Worm (Caenorhabditis elegans) whole organism, late embryonic: ENCODE measurements around the gene ckb-2.

ENCODE experiments used
- ceh-30 ChIP-seq: fragments of 150-350 bp; optimal IDR thresholded peaks from 2 replicates; lab custom pipeline; 2014; ENCODE audit warnings: missing biosample characterization, missing genetic modification characterization
- ceh-45 ChIP-seq: fragments of 200-800 bp; sonication (Bioruptor generic); IDR thresholded peaks from 2 replicates; pipeline ENCODE4 v1.3.6; 2022; ENCODE audit warnings: missing genetic modification reagents, missing genetic modification characterization, missing compliant biosample characterization
- mec-3 ChIP-seq: sonication (generic microtip); optimal IDR thresholded peaks from 2 replicates; lab custom pipeline; 2016; ENCODE audit warnings: borderline replicate concordance, missing genetic modification characterization, missing compliant biosample characterization
- nhr-11 ChIP-seq: fragments of 150-350 bp; optimal IDR thresholded peaks from 2 replicates; lab custom pipeline; 2014; ENCODE audit warnings: missing biosample characterization, missing genetic modification characterization
- pha-2 ChIP-seq: sonication (generic microtip); optimal IDR thresholded peaks from 2 replicates; lab custom pipeline; 2017; ENCODE audit warnings: mild to moderate bottlenecking, missing genetic modification characterization, missing compliant biosample characterization
- pqm-1 ChIP-seq: sonication (generic microtip); optimal IDR thresholded peaks from 2 replicates; lab custom pipeline; 2016; ENCODE audit warnings: missing genetic modification characterization, missing compliant biosample characterization
- sox-2 ChIP-seq: fragments of 200-800 bp; sonication (Bioruptor generic); IDR thresholded peaks from 2 replicates; pipeline ENCODE4 v1.3.6; 2022; ENCODE audit warnings: missing genetic modification reagents, missing genetic modification characterization, missing compliant biosample characterization

- TF ChIP-seq mec-3 (tag; lab: Kevin White, UChicago) (no peak), nhr-11 (tag; lab: Kevin White, UChicago) (no peak), ceh-45 (no peak), pha-2 (tag; lab: Kevin White, UChicago) (no peak), sox-2 (GFP tag; lab: Robert Waterston, UW) (no peak), ceh-30 (tag; lab: Kevin White, UChicago) (no peak), pqm-1 (tag; lab: Kevin White, UChicago) (no peak)
These were observed 35.2 kb upstream of the ckb-2 start, which contains the start of gene cdk-12 for ce11 chrIII:4332543-4333042.
